Worm (Caenorhabditis elegans) whole organism, L4 larva: Measurements from ENCODE around the gene srn-1.

Source experiments
- D1046.2 ChIP-seq: fragments of 200-800 bp; sonication (Bioruptor generic); IDR thresholded peaks from 2 replicates; pipeline ENCODE4 v1.3.6; 2022; ENCODE audit warnings: missing genetic modification characterization, missing compliant biosample characterization
- F37D6.2 ChIP-seq: sonication (generic microtip); optimal IDR thresholded peaks from 2 replicates; lab custom pipeline; 2016; ENCODE audit warnings: mild to moderate bottlenecking, missing genetic modification characterization, missing compliant biosample characterization
- F44E2.7 ChIP-seq: fragments of 200-800 bp; sonication (Bioruptor generic); IDR thresholded peaks from 2 replicates; pipeline ENCODE4 v2.1.2; 2022; ENCODE audit warnings: missing genetic modification characterization, missing compliant biosample characterization
- T20F7.1 ChIP-seq: fragments of 200-800 bp; sonication (Bioruptor generic); optimal IDR thresholded peaks from 2 replicates; lab custom pipeline; 2018; ENCODE audit warnings: mild to moderate bottlenecking, missing genetic modification characterization, missing compliant biosample characterization
- ZK337.2 ChIP-seq: fragments of 200-800 bp; sonication (Bioruptor generic); IDR thresholded peaks from 2 replicates; pipeline ENCODE4 v1.3.6; 2022; ENCODE audit warnings: missing genetic modification reagents, missing genetic modification characterization, missing compliant biosample characterization
- ZK546.5 ChIP-seq, 2 experiments: sonication (generic microtip); optimal IDR thresholded peaks; 2 replicates each; lab custom pipeline; 2017; ENCODE audit warnings: missing biosample characterization in 2 of 2, missing genetic modification characterization in 2 of 2
- aha-1 ChIP-seq: fragments of 150-350 bp; peaks from one replicate; lab custom pipeline; 2014; ENCODE audit warnings: missing biosample characterization, missing genetic modification characterization
- arid-1 ChIP-seq: fragments of 200-800 bp; sonication (Bioruptor generic); conservative IDR thresholded peaks from 2 replicates; pipeline ENCODE4 v1.3.6; 2022; ENCODE audit warnings: missing genetic modification reagents, missing genetic modification characterization, missing compliant biosample characterization
- ceh-20 ChIP-seq: fragments of 200-800 bp; sonication (Bioruptor generic); IDR thresholded peaks from 2 replicates; pipeline ENCODE4 v1.3.6; 2022; ENCODE audit warnings: missing genetic modification reagents, missing genetic modification characterization, missing compliant biosample characterization
- daf-19 ChIP-seq: fragments of 200-800 bp; sonication (Bioruptor generic); conservative IDR thresholded peaks from 2 replicates; pipeline ENCODE4 v1.3.6; 2022; ENCODE audit warnings: missing genetic modification characterization, missing compliant biosample characterization
- dmd-9 ChIP-seq: fragments of 200-800 bp; sonication (Bioruptor generic); IDR thresholded peaks from 2 replicates; pipeline ENCODE4 v1.3.6; 2022; ENCODE audit warnings: missing genetic modification reagents, missing genetic modification characterization, missing compliant biosample characterization
- dpl-1 ChIP-seq: fragments of 150-350 bp; optimal IDR thresholded peaks from 2 replicates; lab custom pipeline; 2014; ENCODE audit warnings: missing biosample characterization, missing genetic modification reagents, missing genetic modification characterization
- gei-8 ChIP-seq: fragments of 200-800 bp; sonication (Bioruptor generic); optimal IDR thresholded peaks from 2 replicates; lab custom pipeline; 2018; ENCODE audit warnings: mild to moderate bottlenecking, missing genetic modification characterization, missing compliant biosample characterization
- hlh-30 ChIP-seq: sonication (generic microtip); optimal IDR thresholded peaks from 2 replicates; lab custom pipeline; 2017; ENCODE audit warnings: antibody characterized with exemption, mild to moderate bottlenecking, missing genetic modification characterization, missing compliant biosample characterization; ENCODE audit not compliant: insufficient read depth
- hmg-1.1 ChIP-seq: fragments of 200-800 bp; sonication (Bioruptor generic); IDR thresholded peaks from 2 replicates; pipeline ENCODE4 v1.3.6; 2022; ENCODE audit warnings: missing genetic modification reagents, missing genetic modification characterization, missing compliant biosample characterization
- lim-7 ChIP-seq: fragments of 200-800 bp; sonication (Bioruptor generic); IDR thresholded peaks from 2 replicates; pipeline ENCODE4 v1.3.6; 2022; ENCODE audit warnings: missing genetic modification characterization, missing compliant biosample characterization
- lin-13 ChIP-seq: fragments of 150-350 bp; optimal IDR thresholded peaks from 2 replicates; lab custom pipeline; 2014; ENCODE audit warnings: missing biosample characterization, missing genetic modification reagents, missing genetic modification characterization
- lin-15B ChIP-seq: fragments of 150-350 bp; sonication (generic microtip); optimal IDR thresholded peaks from 3 replicates; lab custom pipeline; 2014; ENCODE audit warnings: missing biosample characterization, missing genetic modification characterization
- lin-29 ChIP-seq: fragments of 200-800 bp; sonication (Bioruptor generic); IDR thresholded peaks from 2 replicates; pipeline ENCODE4 v1.3.6; 2022; ENCODE audit warnings: missing genetic modification reagents, missing genetic modification characterization, missing compliant biosample characterization
- madf-5 ChIP-seq, 2 experiments: fragments of 200-800 bp; sonication (Bioruptor generic); IDR thresholded peaks; 2 replicates each; pipeline ENCODE4 v1.3.6; 2022; ENCODE audit warnings: missing compliant biosample characterization in 2 of 2, missing genetic modification characterization in 2 of 2
- madf-9 ChIP-seq: fragments of 200-800 bp; sonication (Bioruptor generic); conservative IDR thresholded peaks from 2 replicates; pipeline ENCODE4 v1.3.6; 2022; ENCODE audit warnings: missing genetic modification reagents, missing genetic modification characterization, missing compliant biosample characterization
- mep-1 ChIP-seq: fragments of 150-350 bp; sonication (generic microtip); optimal IDR thresholded peaks from 3 replicates; lab custom pipeline; 2014; ENCODE audit warnings: missing biosample characterization, missing genetic modification characterization
- mes-2 ChIP-seq: sonication (generic microtip); optimal IDR thresholded peaks from 2 replicates; lab custom pipeline; 2016; ENCODE audit warnings: missing genotype, mild to moderate bottlenecking, missing genetic modification characterization, missing compliant biosample characterization; ENCODE audit not compliant: poor library complexity, severe bottlenecking
- mxl-3 ChIP-seq: fragments of 200-800 bp; sonication (Bioruptor generic); optimal IDR thresholded peaks from 2 replicates; lab custom pipeline; 2018; ENCODE audit warnings: mild to moderate bottlenecking, missing genetic modification characterization, missing compliant biosample characterization
- nhr-11 ChIP-seq: fragments of 150-350 bp; optimal IDR thresholded peaks from 2 replicates; lab custom pipeline; 2014; ENCODE audit warnings: missing biosample characterization, missing genetic modification characterization
- nhr-111 ChIP-seq: fragments of 200-800 bp; sonication (Bioruptor generic); optimal IDR thresholded peaks from 2 replicates; lab custom pipeline; 2018; ENCODE audit warnings: mild to moderate bottlenecking, missing genetic modification characterization, missing compliant biosample characterization
- nhr-237 ChIP-seq: sonication (generic microtip); optimal IDR thresholded peaks from 2 replicates; lab custom pipeline; 2017; ENCODE audit warnings: missing biosample characterization, missing genetic modification characterization
- nhr-42 ChIP-seq: fragments of 200-800 bp; sonication (Bioruptor generic); IDR thresholded peaks from 2 replicates; pipeline ENCODE4 v1.3.6; 2022; ENCODE audit warnings: missing genetic modification characterization, missing compliant biosample characterization
- nhr-48 ChIP-seq: sonication (generic microtip); optimal IDR thresholded peaks from 2 replicates; lab custom pipeline; 2016; ENCODE audit warnings: mild to moderate bottlenecking, missing genetic modification characterization, missing compliant biosample characterization
- nhr-6 ChIP-seq: fragments of 150-350 bp; optimal IDR thresholded peaks from 2 replicates; lab custom pipeline; 2014; ENCODE audit warnings: missing biosample characterization, missing genetic modification characterization
- nhr-76 ChIP-seq: fragments of 150-350 bp; optimal IDR thresholded peaks from 2 replicates; lab custom pipeline; 2014; ENCODE audit warnings: missing biosample characterization, missing genetic modification characterization
- php-3 ChIP-seq: fragments of 200-800 bp; sonication (Bioruptor generic); IDR thresholded peaks from 2 replicates; pipeline ENCODE4 v1.3.6; 2022; ENCODE audit warnings: missing genetic modification reagents, missing genetic modification characterization, missing compliant biosample characterization
- pqm-1 ChIP-seq: sonication (generic microtip); optimal IDR thresholded peaks from 2 replicates; lab custom pipeline; 2017; ENCODE audit warnings: missing biosample characterization, missing genetic modification characterization
- saeg-2 ChIP-seq: fragments of 200-800 bp; sonication (Bioruptor generic); IDR thresholded peaks from 2 replicates; pipeline ENCODE4 v1.3.6; 2022; ENCODE audit warnings: missing genetic modification reagents, missing genetic modification characterization, missing compliant biosample characterization
- set-16 ChIP-seq: fragments of 200-800 bp; sonication (Bioruptor generic); IDR thresholded peaks from 2 replicates; pipeline ENCODE4 v1.3.6; 2022; ENCODE audit warnings: missing genetic modification reagents, missing genetic modification characterization, missing compliant biosample characterization
- snpc-4 ChIP-seq: fragments of 150-350 bp; optimal IDR thresholded peaks from 2 replicates; lab custom pipeline; 2014; ENCODE audit warnings: missing biosample characterization, missing genetic modification characterization
- spr-1 ChIP-seq: sonication (generic microtip); optimal IDR thresholded peaks from 2 replicates; lab custom pipeline; 2016; ENCODE audit warnings: mild to moderate bottlenecking, missing genetic modification characterization, missing compliant biosample characterization
- tra-1 ChIP-seq: fragments of 200-800 bp; sonication (Bioruptor generic); IDR thresholded peaks from 2 replicates; pipeline ENCODE4 v1.3.6; 2022; ENCODE audit warnings: missing genetic modification reagents, missing genetic modification characterization, missing compliant biosample characterization
- unc-39 ChIP-seq: sonication (generic microtip); optimal IDR thresholded peaks from 2 replicates; lab custom pipeline; 2017; ENCODE audit warnings: missing biosample characterization, missing genetic modification characterization
- ztf-7 ChIP-seq: fragments of 150-350 bp; optimal IDR thresholded peaks from 2 replicates; lab custom pipeline; 2014; ENCODE audit warnings: missing biosample characterization, missing genetic modification characterization

srn-1 gene

DNA sequence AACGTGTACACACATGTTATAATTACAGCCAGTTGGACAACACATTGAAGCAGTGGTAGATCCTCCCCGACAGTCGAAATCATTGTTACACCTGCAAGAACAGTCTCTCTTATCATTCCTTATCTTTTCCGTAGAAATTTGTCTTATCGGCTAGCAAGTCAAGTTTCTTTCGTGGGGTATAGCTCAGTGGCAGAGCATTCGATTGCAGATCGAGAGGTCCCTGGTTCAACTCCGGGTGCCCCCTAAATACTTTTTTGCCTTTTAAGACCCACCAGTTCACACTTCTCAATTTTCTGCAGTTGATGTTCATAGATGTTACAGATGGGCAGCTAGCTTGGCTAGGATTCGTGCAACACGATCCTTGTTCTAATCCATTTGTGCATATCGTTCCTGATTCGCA, 49.0 kb upstream of the srn-1 start (continued):
- TF ChIP-seq snpc-4 (tag; lab: Kevin White, UChicago) (no peak), ceh-20 (GFP tag; lab: Robert Waterston, UW) (no peak), php-3 (peak; percentile 64; the same call in 1 of the 2 replicates), madf-9 (peak; percentile 66), madf-5 (GFP tag; IDR thresholded peaks at IDR 0.05; lab: Robert Waterston, UW) (peak; percentile 79 to 82), nhr-48 (tag; lab: Kevin White, UChicago) (peak; percentile 46), nhr-237 (tag; lab: Kevin White, UChicago) (no peak), dpl-1 (GFP tag; lab: Kevin White, UChicago) (no peak), unc-39 (tag; lab: Kevin White, UChicago) (no peak), hmg-1.1 (GFP tag; lab: Robert Waterston, UW) (peak; percentile 49; the same call in 1 of the 2 replicates), T20F7.1 (no peak), D1046.2 (GFP tag; lab: Robert Waterston, UW) (peak; percentile 72; the same call in 1 of the 2 replicates), saeg-2 (GFP tag; lab: Robert Waterston, UW) (peak; percentile 73; the same call in 1 of the 2 replicates), lim-7 (GFP tag; lab: Robert Waterston, UW) (peak; percentile 96), dmd-9 (GFP tag; lab: Robert Waterston, UW) (0 out of 2 replicates have a peak, but pooled peaks have one; percentile 21), ZK546.5 (tag; optimal IDR thresholded peaks at IDR 0.05; lab: Kevin White, UChicago) (no peak), gei-8 (GFP tag; lab: Kevin White, UChicago) (peak; percentile 21), F37D6.2 (tag; lab: Kevin White, UChicago) (no peak), nhr-11 (tag; lab: Kevin White, UChicago) (no peak), tra-1 (GFP tag; lab: Robert Waterston, UW) (peak; percentile 73), nhr-42 (GFP tag; lab: Robert Waterston, UW) (0 out of 2 replicates have a peak, but pooled peaks have one; percentile 43), nhr-76 (tag; lab: Kevin White, UChicago) (no peak), mxl-3 (GFP tag; lab: Kevin White, UChicago) (no peak), ztf-7 (tag; lab: Kevin White, UChicago) (no peak), daf-19 (GFP tag; lab: Robert Waterston, UW) (peak; percentile 84), ZK337.2 (GFP tag; lab: Robert Waterston, UW) (peak; percentile 60; the same call in 1 of the 2 replicates), mep-1 (tag; lab: Kevin White, UChicago) (no peak), arid-1 (peak; percentile 82), lin-29 (GFP tag; lab: Robert Waterston, UW) (0 out of 2 replicates have a peak, but pooled peaks have one; percentile 58), F44E2.7 (GFP tag; lab: Robert Waterston, UW) (peak; percentile 93), set-16 (GFP tag; lab: Robert Waterston, UW) (no peak), nhr-111 (GFP tag; lab: Kevin White, UChicago) (peak; percentile 52)

DNA sequence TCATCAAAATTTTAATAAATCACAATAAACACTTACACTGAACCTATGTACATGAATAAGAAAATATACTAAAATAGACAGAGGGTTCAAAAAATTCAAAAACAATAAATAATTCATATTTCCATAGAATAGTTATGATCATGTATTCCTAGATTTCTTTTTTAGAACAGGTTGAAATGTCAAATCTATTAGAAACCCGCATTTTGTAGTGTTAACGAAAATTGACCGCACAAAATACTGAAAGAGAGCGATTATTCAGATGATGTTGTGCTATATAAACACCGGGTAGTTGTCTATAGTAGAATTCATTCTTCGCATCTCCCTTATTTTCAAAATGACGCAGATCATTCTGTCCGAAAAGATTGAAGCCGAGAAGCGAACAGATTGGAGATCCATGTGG, 45.4 kb upstream of the srn-1 start, which contains the start of gene T28C12.1:
Gene T28C12.1 (plus strand): TSS at position 301 of the 400 bp plus-strand sequence.
- TF ChIP-seq spr-1 (tag; lab: Kevin White, UChicago) = no peak
- no peak for TF ChIP-seq hlh-30 (tag; lab: Kevin White, UChicago)
- TF ChIP-seq mes-2 (tag; lab: Kevin White, UChicago) = no peak
- no peak for TF ChIP-seq lin-15B (tag; lab: Kevin White, UChicago)
- TF ChIP-seq set-16 (GFP tag; lab: Robert Waterston, UW) = no peak
- no peak for TF ChIP-seq lin-13
- TF ChIP-seq pqm-1 = no peak
- no peak for TF ChIP-seq nhr-6 (tag; lab: Kevin White, UChicago)
- no peak for TF ChIP-seq aha-1 (tag; lab: Kevin White, UChicago)
